Worm (Caenorhabditis elegans) whole organism, L4 larva: ENCODE data around the gene qns-1.

ENCODE experiments used
- F10B5.3 ChIP-seq: sonication (generic microtip); optimal IDR thresholded peaks from 2 replicates; lab custom pipeline; 2016; ENCODE audit warnings: mild to moderate bottlenecking, missing genetic modification characterization, missing compliant biosample characterization
- F44E2.7 ChIP-seq: fragments of 200-800 bp; sonication (Bioruptor generic); IDR thresholded peaks from 2 replicates; pipeline ENCODE4 v2.1.2; 2022; ENCODE audit warnings: missing genetic modification characterization, missing compliant biosample characterization
- F49E8.2 ChIP-seq: sonication (generic microtip); optimal IDR thresholded peaks from 2 replicates; lab custom pipeline; 2016; ENCODE audit warnings: missing compliant biosample characterization, mild to moderate bottlenecking, missing genetic modification characterization, borderline replicate concordance
- T26A8.4 ChIP-seq: fragments of 200-800 bp; sonication (Bioruptor generic); IDR thresholded peaks from 2 replicates; pipeline ENCODE4 v1.3.6; 2022; ENCODE audit warnings: missing genetic modification characterization, missing compliant biosample characterization
- Y48G9A.11 ChIP-seq: fragments of 200-800 bp; sonication (Bioruptor generic); IDR thresholded peaks from 2 replicates; pipeline ENCODE4 v1.3.6; 2022; ENCODE audit warnings: missing genetic modification reagents, missing genetic modification characterization, missing compliant biosample characterization
- ZK337.2 ChIP-seq: fragments of 200-800 bp; sonication (Bioruptor generic); IDR thresholded peaks from 2 replicates; pipeline ENCODE4 v1.3.6; 2022; ENCODE audit warnings: missing genetic modification reagents, missing genetic modification characterization, missing compliant biosample characterization
- ZK546.5 ChIP-seq, 2 experiments: sonication (generic microtip); optimal IDR thresholded peaks; 2 replicates each; lab custom pipeline; 2017; ENCODE audit warnings: missing biosample characterization in 2 of 2, missing genetic modification characterization in 2 of 2
- aly-2 ChIP-seq: sonication (generic microtip); optimal IDR thresholded peaks from 2 replicates; lab custom pipeline; 2018; ENCODE audit warnings: missing biosample characterization, missing genetic modification characterization
- ama-1 ChIP-seq: fragments of 150-350 bp; optimal IDR thresholded peaks from 2 replicates; lab custom pipeline; 2014; ENCODE audit warnings: inconsistent platforms, mixed read lengths
- ceh-82 ChIP-seq: sonication (generic microtip); optimal IDR thresholded peaks from 2 replicates; lab custom pipeline; 2017; ENCODE audit warnings: missing biosample characterization, missing genetic modification characterization
- daf-12 ChIP-seq: fragments of 150-350 bp; optimal IDR thresholded peaks from 2 replicates; lab custom pipeline; 2014; ENCODE audit warnings: missing biosample characterization, missing genetic modification reagents, missing genetic modification characterization
- daf-16 ChIP-seq, 3 experiments: sonication (generic microtip); optimal IDR thresholded peaks; 2 replicates each; lab custom pipeline; 2016 to 2017; ENCODE audit warnings: missing genetic modification characterization in 3 of 3, missing genetic modification reagents in 3 of 3, mild to moderate bottlenecking in 2 of 3, missing compliant biosample characterization in 2 of 3, missing biosample characterization in 1 of 3, moderate library complexity in 1 of 3
- dmd-8 ChIP-seq: fragments of 200-800 bp; sonication (Bioruptor generic); IDR thresholded peaks from 2 replicates; pipeline ENCODE4 v1.3.6; 2022; ENCODE audit warnings: missing genetic modification characterization, missing compliant biosample characterization
- dmd-9 ChIP-seq: fragments of 200-800 bp; sonication (Bioruptor generic); IDR thresholded peaks from 2 replicates; pipeline ENCODE4 v1.3.6; 2022; ENCODE audit warnings: missing genetic modification reagents, missing genetic modification characterization, missing compliant biosample characterization
- duxl-1 ChIP-seq: sonication (generic microtip); optimal IDR thresholded peaks from 2 replicates; lab custom pipeline; 2016; ENCODE audit warnings: mild to moderate bottlenecking, missing genetic modification characterization, moderate library complexity, missing compliant biosample characterization; ENCODE audit not compliant: poor library complexity
- egl-43 ChIP-seq: fragments of 200-800 bp; sonication (Bioruptor generic); IDR thresholded peaks from 2 replicates; pipeline ENCODE4 v1.3.6; 2022; ENCODE audit warnings: missing genetic modification reagents, missing genetic modification characterization, missing compliant biosample characterization
- fos-1 ChIP-seq: fragments of 150-350 bp; optimal IDR thresholded peaks from 2 replicates; lab custom pipeline; 2014; ENCODE audit warnings: missing biosample characterization, missing genetic modification characterization
- gei-8 ChIP-seq: fragments of 200-800 bp; sonication (Bioruptor generic); optimal IDR thresholded peaks from 2 replicates; lab custom pipeline; 2018; ENCODE audit warnings: mild to moderate bottlenecking, missing genetic modification characterization, missing compliant biosample characterization
- hif-1 ChIP-seq, 2 experiments: sonication (generic microtip); optimal IDR thresholded peaks; 2 replicates each; lab custom pipeline; 2016 to 2017; ENCODE audit warnings: missing compliant biosample characterization in 2 of 2, missing genetic modification characterization in 2 of 2, missing genetic modification reagents in 2 of 2, missing genotype in 2 of 2, mild to moderate bottlenecking in 1 of 2
- lin-1 ChIP-seq: fragments of 200-800 bp; sonication (Bioruptor generic); IDR thresholded peaks from 2 replicates; pipeline ENCODE4 v1.3.6; 2022; ENCODE audit warnings: missing genetic modification reagents, missing genetic modification characterization, missing compliant biosample characterization
- lin-13 ChIP-seq: fragments of 150-350 bp; optimal IDR thresholded peaks from 2 replicates; lab custom pipeline; 2014; ENCODE audit warnings: missing biosample characterization, missing genetic modification reagents, missing genetic modification characterization
- lin-38 ChIP-seq: fragments of 200-800 bp; sonication (Bioruptor generic); IDR thresholded peaks from 2 replicates; pipeline ENCODE4 v1.3.6; 2022; ENCODE audit warnings: missing genetic modification reagents, missing genetic modification characterization, missing compliant biosample characterization
- lin-39 ChIP-seq: fragments of 150-350 bp; optimal IDR thresholded peaks from 2 replicates; lab custom pipeline; 2014; ENCODE audit warnings: missing biosample characterization, missing genetic modification reagents, missing genetic modification characterization
- lir-3 ChIP-seq: sonication (generic microtip); optimal IDR thresholded peaks from 2 replicates; lab custom pipeline; 2016; ENCODE audit warnings: mild to moderate bottlenecking, missing genetic modification characterization, missing compliant biosample characterization
- lsy-2 ChIP-seq, 2 experiments: fragments of 150-350 bp in 1 of 2; sonication (generic microtip) in 1 of 2; optimal IDR thresholded peaks; 2 replicates each; lab custom pipeline; 2014 to 2017; ENCODE audit warnings: missing biosample characterization in 2 of 2, missing genetic modification characterization in 2 of 2
- madf-9 ChIP-seq: fragments of 200-800 bp; sonication (Bioruptor generic); conservative IDR thresholded peaks from 2 replicates; pipeline ENCODE4 v1.3.6; 2022; ENCODE audit warnings: missing genetic modification reagents, missing genetic modification characterization, missing compliant biosample characterization
- mdl-1 ChIP-seq, 2 experiments: fragments of 150-350 bp in 1 of 2; sonication (generic microtip) in 1 of 2; optimal IDR thresholded peaks; 2 replicates each; lab custom pipeline; 2014 to 2017; ENCODE audit warnings: missing biosample characterization in 2 of 2, missing genetic modification characterization in 2 of 2
- mep-1 ChIP-seq: fragments of 150-350 bp; sonication (generic microtip); optimal IDR thresholded peaks from 3 replicates; lab custom pipeline; 2014; ENCODE audit warnings: missing biosample characterization, missing genetic modification characterization
- mes-2 ChIP-seq: sonication (generic microtip); optimal IDR thresholded peaks from 2 replicates; lab custom pipeline; 2016; ENCODE audit warnings: missing genotype, mild to moderate bottlenecking, missing genetic modification characterization, missing compliant biosample characterization; ENCODE audit not compliant: poor library complexity, severe bottlenecking
- nhr-10 ChIP-seq: fragments of 150-350 bp; optimal IDR thresholded peaks from 2 replicates; lab custom pipeline; 2014; ENCODE audit warnings: missing biosample characterization, missing genetic modification characterization
- nhr-102 ChIP-seq: sonication (generic microtip); optimal IDR thresholded peaks from 2 replicates; lab custom pipeline; 2016; ENCODE audit warnings: mild to moderate bottlenecking, missing genetic modification characterization, moderate library complexity, missing compliant biosample characterization
- nhr-28 ChIP-seq: fragments of 150-350 bp; optimal IDR thresholded peaks from 2 replicates; lab custom pipeline; 2014; ENCODE audit warnings: missing biosample characterization, missing genetic modification characterization
- nhr-41 ChIP-seq: fragments of 200-800 bp; sonication (Bioruptor generic); IDR thresholded peaks from 2 replicates; pipeline ENCODE4 v1.3.6; 2022; ENCODE audit warnings: missing genetic modification reagents, missing genetic modification characterization, missing compliant biosample characterization
- nhr-48 ChIP-seq: sonication (generic microtip); optimal IDR thresholded peaks from 2 replicates; lab custom pipeline; 2016; ENCODE audit warnings: mild to moderate bottlenecking, missing genetic modification characterization, missing compliant biosample characterization
- nhr-6 ChIP-seq: fragments of 150-350 bp; optimal IDR thresholded peaks from 2 replicates; lab custom pipeline; 2014; ENCODE audit warnings: missing biosample characterization, missing genetic modification characterization
- pha-4 ChIP-seq, 2 experiments: fragments of 150-350 bp in 1 of 2; fragments of 200-800 bp in 1 of 2; sonication (Bioruptor generic) in 1 of 2; IDR thresholded peaks in 1 of 2; optimal IDR thresholded peaks in 1 of 2; 2 replicates each; pipeline versions ENCODE4 v1.3.6 to Lab custom; 2014 to 2022; ENCODE audit warnings: missing genetic modification characterization in 2 of 2, missing genetic modification reagents in 2 of 2, missing biosample characterization in 1 of 2, missing compliant biosample characterization in 1 of 2
- pqm-1 ChIP-seq: sonication (generic microtip); optimal IDR thresholded peaks from 2 replicates; lab custom pipeline; 2017; ENCODE audit warnings: missing biosample characterization, missing genetic modification characterization
- set-16 ChIP-seq: fragments of 200-800 bp; sonication (Bioruptor generic); IDR thresholded peaks from 2 replicates; pipeline ENCODE4 v1.3.6; 2022; ENCODE audit warnings: missing genetic modification reagents, missing genetic modification characterization, missing compliant biosample characterization
- skn-1 ChIP-seq: fragments of 150-350 bp; optimal IDR thresholded peaks from 2 replicates; lab custom pipeline; 2014; ENCODE audit warnings: missing biosample characterization, missing genetic modification characterization
- spr-1 ChIP-seq: sonication (generic microtip); optimal IDR thresholded peaks from 2 replicates; lab custom pipeline; 2016; ENCODE audit warnings: mild to moderate bottlenecking, missing genetic modification characterization, missing compliant biosample characterization
- unc-62 ChIP-seq, 3 experiments: fragments of 150-350 bp in 1 of 3; sonication (generic microtip); optimal IDR thresholded peaks in 2 of 3; peaks in 1 of 3; 1 replicate in 1 of 3; 2 replicates in 2 of 3; lab custom pipeline; 2014 to 2017; ENCODE audit warnings: missing biosample characterization in 3 of 3, missing genetic modification characterization in 3 of 3, missing genetic modification reagents in 3 of 3, missing genotype in 1 of 3
- zfp-2 ChIP-seq: sonication (generic microtip); optimal IDR thresholded peaks from 2 replicates; lab custom pipeline; 2016; ENCODE audit warnings: mild to moderate bottlenecking, missing genetic modification characterization, missing compliant biosample characterization
- ztf-11 ChIP-seq: fragments of 150-350 bp; optimal IDR thresholded peaks from 2 replicates; lab custom pipeline; 2014; ENCODE audit warnings: missing biosample characterization, missing genetic modification characterization

qns-1 gene

ce11 chrIV:10243276-10243675, 24.2 kb upstream of the qns-1 start, which contains the start of gene tkt-1 (continued):
- TF ChIP-seq dmd-8 (GFP tag; lab: Robert Waterston, UW): no peak
- no peak for TF ChIP-seq lin-39 (tag; lab: Kevin White, UChicago)
- TF ChIP-seq spr-1 (tag; lab: Kevin White, UChicago): no peak
- no peak for TF ChIP-seq nhr-6 (tag; lab: Kevin White, UChicago)
- no peak for TF ChIP-seq set-16
- TF ChIP-seq daf-16 (GFP tag; optimal IDR thresholded peaks at IDR 0.05; lab: Kevin White, UChicago): no peak
- TF ChIP-seq daf-16 (tag; optimal IDR thresholded peaks at IDR 0.05; lab: Kevin White, UChicago): peak; percentile 94
- no peak for TF ChIP-seq T26A8.4 (GFP tag; lab: Robert Waterston, UW)
- no peak for TF ChIP-seq fos-1
- no peak for TF ChIP-seq pha-4 (GFP tag; IDR thresholded peaks at IDR 0.05; lab: Robert Waterston, UW)
- no peak for TF ChIP-seq pha-4 (tag; optimal IDR thresholded peaks at IDR 0.05; lab: Kevin White, UChicago)
- no peak for TF ChIP-seq lin-1 (GFP tag; lab: Robert Waterston, UW)
- peak; percentile 25 for TF ChIP-seq nhr-48
- no peak for TF ChIP-seq ceh-82 (tag; lab: Kevin White, UChicago)
- TF ChIP-seq lir-3 (tag; lab: Kevin White, UChicago): no peak
- TF ChIP-seq F49E8.2 (tag; lab: Kevin White, UChicago): no peak
- no peak for TF ChIP-seq daf-12
- TF ChIP-seq ZK546.5 (tag; optimal IDR thresholded peaks at IDR 0.05; lab: Kevin White, UChicago): no peak
- peak; percentile 2 for TF ChIP-seq mep-1 (tag; lab: Kevin White, UChicago)
- TF ChIP-seq mdl-1 (tag; optimal IDR thresholded peaks at IDR 0.05; lab: Kevin White, UChicago): no peak
- TF ChIP-seq Y48G9A.11 (GFP tag; lab: Robert Waterston, UW): no peak
- TF ChIP-seq lin-13 (GFP tag; lab: Kevin White, UChicago): peak; percentile 10
- no peak for TF ChIP-seq skn-1 (tag; lab: Kevin White, UChicago)
- no peak for TF ChIP-seq zfp-2 (tag; lab: Kevin White, UChicago)
- TF ChIP-seq duxl-1: no peak
- TF ChIP-seq hif-1 (tag; optimal IDR thresholded peaks at IDR 0.05; lab: Kevin White, UChicago): no peak
- TF ChIP-seq aly-2 (tag; lab: Kevin White, UChicago): no peak
- no peak for TF ChIP-seq nhr-102 (tag; lab: Kevin White, UChicago)
- no peak for TF ChIP-seq F10B5.3 (tag; lab: Kevin White, UChicago)
- no peak for TF ChIP-seq ZK337.2 (GFP tag; lab: Robert Waterston, UW)
- no peak for TF ChIP-seq dmd-9 (GFP tag; lab: Robert Waterston, UW)
- peak; percentile 23 for TF ChIP-seq lin-38 (GFP tag; lab: Robert Waterston, UW)
- TF ChIP-seq F44E2.7 (GFP tag; lab: Robert Waterston, UW): no peak
- no peak for TF ChIP-seq nhr-41 (GFP tag; lab: Robert Waterston, UW)
- peak; percentile 67 for TF ChIP-seq nhr-28 (tag; lab: Kevin White, UChicago)
- no peak for TF ChIP-seq ztf-11 (tag; lab: Kevin White, UChicago)
- TF ChIP-seq egl-43 (GFP tag; lab: Robert Waterston, UW): no peak
- peak; percentile 36 for TF ChIP-seq nhr-10 (tag; lab: Kevin White, UChicago)
- peak in 1 of 2 experiments; percentile 9 for TF ChIP-seq lsy-2 (tag; optimal IDR thresholded peaks at IDR 0.05; lab: Kevin White, UChicago)
- peak; percentile 71 for TF ChIP-seq pqm-1 (tag; lab: Kevin White, UChicago)
- no peak for TF ChIP-seq madf-9 (GFP tag; lab: Robert Waterston, UW)
- no peak for TF ChIP-seq unc-62 (GFP tag; optimal IDR thresholded peaks at IDR 0.05 in 1 of 2; lab: Kevin White, UChicago)
- TF ChIP-seq unc-62 (tag; optimal IDR thresholded peaks at IDR 0.05; lab: Kevin White, UChicago): no peak
- TF ChIP-seq gei-8: no peak
- TF ChIP-seq mes-2 (tag; lab: Kevin White, UChicago): no peak
- no peak for TF ChIP-seq ama-1 (lab: Kevin White, UChicago)
